ENCODE assay signal across 5 worm cellular contexts in the genomic region with DNA sequence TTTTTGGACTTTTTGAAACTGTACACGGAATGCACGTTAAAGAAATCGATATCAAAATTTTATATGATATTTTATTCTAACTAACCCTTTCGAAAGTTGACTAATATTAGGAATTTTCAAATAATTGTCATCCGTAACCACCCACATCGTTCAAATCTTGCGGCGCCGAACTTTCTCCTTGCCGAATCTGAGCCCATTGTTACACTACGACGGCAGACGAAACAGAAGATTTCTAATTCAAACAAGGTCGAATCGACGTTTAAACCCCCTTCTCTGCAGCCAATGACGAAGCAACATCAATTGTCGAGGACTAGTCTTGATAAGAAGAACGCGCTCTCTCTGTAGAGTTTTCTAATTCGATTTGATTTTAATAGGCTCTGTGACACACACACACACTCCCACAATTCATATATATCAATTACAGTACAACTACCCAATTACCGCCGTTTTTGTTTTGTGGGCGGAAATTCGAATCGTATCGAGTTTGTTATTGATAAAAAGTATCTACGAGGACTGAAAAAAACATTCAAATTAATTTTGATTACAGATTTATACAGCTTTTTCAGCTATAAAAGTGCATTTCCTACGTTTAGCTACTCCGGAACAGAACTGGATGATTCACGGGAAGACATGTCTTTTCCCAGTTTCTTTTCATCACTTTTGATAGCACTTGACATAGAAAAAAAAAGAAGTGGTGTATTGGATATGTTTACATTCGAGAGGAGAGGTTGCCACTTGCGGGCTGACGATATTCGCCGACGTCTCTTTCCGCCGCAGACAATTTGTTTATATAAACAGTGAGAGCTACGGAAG.
TF ChIP-seq lines count a peak whose summit lies in the region.

No protein-coding gene starts in this region.

TF ChIP-seq in whole organism, L1 larva, 84 proteins besides CTCF, POLR2A, EP300 and RAD21 (continued from another document):
- TF ChIP-seq mep-1 (tag; optimal IDR thresholded peaks at IDR 0.05; lab: Kevin White, UChicago) (peak; percentile 26), nhr-85 (tag; lab: Kevin White, UChicago) (peak; percentile 66), unc-98 (GFP tag; IDR thresholded peaks at IDR 0.05; lab: Robert Waterston, UW) (no peak), ceh-82 (tag; optimal IDR thresholded peaks at IDR 0.05; lab: Kevin White, UChicago) (no peak), nhr-12 (tag; optimal IDR thresholded peaks at IDR 0.05; lab: Kevin White, UChicago) (no peak), nhr-77 (tag; optimal IDR thresholded peaks at IDR 0.05; lab: Kevin White, UChicago) (no peak), lin-15B (tag; optimal IDR thresholded peaks at IDR 0.05; lab: Kevin White, UChicago) (no peak), nhr-11 (tag; optimal IDR thresholded peaks at IDR 0.05; lab: Kevin White, UChicago) (no peak), ceh-8 (GFP tag; optimal IDR thresholded peaks at IDR 0.05; lab: Kevin White, UChicago) (no peak), hpl-2 (GFP tag; optimal IDR thresholded peaks at IDR 0.05; lab: Kevin White, UChicago) (no peak), tlp-1 (tag; optimal IDR thresholded peaks at IDR 0.05; lab: Kevin White, UChicago) (no peak), ztf-4 (tag; optimal IDR thresholded peaks at IDR 0.05; lab: Kevin White, UChicago) (no peak), rnt-1 (tag; optimal IDR thresholded peaks at IDR 0.05; lab: Kevin White, UChicago) (peak; percentile 21), efl-1 (optimal IDR thresholded peaks at IDR 0.05; lab: Kevin White, UChicago) (no peak), efl-1 (GFP tag; optimal IDR thresholded peaks at IDR 0.05 in 1 of 2; lab: Kevin White, UChicago) (peak in 1 of 2 experiments; percentile 64), blmp-1 (tag; optimal IDR thresholded peaks at IDR 0.05; lab: Kevin White, UChicago) (peak; percentile 42)

TF ChIP-seq in whole organism, L2 larva, 48 proteins besides CTCF, POLR2A, EP300 and RAD21 (continued from another document):
- TF ChIP-seq ztf-1 (GFP tag; conservative IDR thresholded peaks at IDR 0.05; lab: Robert Waterston, UW) (no peak), zag-1 (tag; optimal IDR thresholded peaks at IDR 0.05; lab: Kevin White, UChicago) (no peak), nhr-25 (tag; optimal IDR thresholded peaks at IDR 0.05; lab: Kevin White, UChicago) (no peak), elt-3 (tag; optimal IDR thresholded peaks at IDR 0.05; lab: Kevin White, UChicago) (no peak), unc-39 (tag; optimal IDR thresholded peaks at IDR 0.05; lab: Kevin White, UChicago) (no peak), skn-1 (tag; optimal IDR thresholded peaks at IDR 0.05; lab: Kevin White, UChicago) (peak; percentile 51), R02D3.7 (tag; optimal IDR thresholded peaks at IDR 0.05; lab: Kevin White, UChicago) (no peak), nhr-21 (tag; optimal IDR thresholded peaks at IDR 0.05; lab: Kevin White, UChicago) (no peak), alr-1 (tag; optimal IDR thresholded peaks at IDR 0.05; lab: Kevin White, UChicago) (no peak), lin-39 (tag; optimal IDR thresholded peaks at IDR 0.05; lab: Kevin White, UChicago) (no peak), unc-62 (GFP tag; optimal IDR thresholded peaks at IDR 0.05; lab: Kevin White, UChicago) (no peak), ztf-4 (tag; optimal IDR thresholded peaks at IDR 0.05; lab: Kevin White, UChicago) (no peak), dmd-4 (tag; optimal IDR thresholded peaks at IDR 0.05; lab: Kevin White, UChicago) (no peak), unc-55 (GFP tag; optimal IDR thresholded peaks at IDR 0.05; lab: Kevin White, UChicago) (no peak), nhr-6 (tag; optimal IDR thresholded peaks at IDR 0.05; lab: Kevin White, UChicago) (peak; percentile 23), mbf-1 (tag; optimal IDR thresholded peaks at IDR 0.05; lab: Kevin White, UChicago) (no peak), lin-11 (tag; optimal IDR thresholded peaks at IDR 0.05; lab: Kevin White, UChicago) (no peak), elt-1 (tag; optimal IDR thresholded peaks at IDR 0.05; lab: Kevin White, UChicago) (no peak), sem-4 (tag; optimal IDR thresholded peaks at IDR 0.05; lab: Kevin White, UChicago) (no peak), F13H6.1 (tag; optimal IDR thresholded peaks at IDR 0.05; lab: Kevin White, UChicago) (peak; percentile 45), Y55F3AM.14 (GFP tag; optimal IDR thresholded peaks at IDR 0.05; lab: Kevin White, UChicago) (no peak), ceh-82 (tag; optimal IDR thresholded peaks at IDR 0.05; lab: Kevin White, UChicago) (no peak), ztf-11 (tag; optimal IDR thresholded peaks at IDR 0.05; lab: Kevin White, UChicago) (no peak), peb-1 (tag; optimal IDR thresholded peaks at IDR 0.05; lab: Kevin White, UChicago) (peak; percentile 56), lin-13 (GFP tag; optimal IDR thresholded peaks at IDR 0.05; lab: Kevin White, UChicago) (no peak), fos-1 (tag; optimal IDR thresholded peaks at IDR 0.05; lab: Kevin White, UChicago) (peak; percentile 49)

TF ChIP-seq in whole organism, L3 larva, 47 proteins besides CTCF, POLR2A, EP300 and RAD21 (continued from another document):
- peak; percentile 72 for TF ChIP-seq pqm-1 (tag; optimal IDR thresholded peaks at IDR 0.05; lab: Kevin White, UChicago)
- no peak for TF ChIP-seq lsy-12 (tag; optimal IDR thresholded peaks at IDR 0.05; lab: Kevin White, UChicago)
- TF ChIP-seq ama-1 (optimal IDR thresholded peaks at IDR 0.05; lab: Kevin White, UChicago) = peak; percentile 19
TF ChIP-seq in whole organism, L3 larva: peak in this region for 8.

TF ChIP-seq in whole organism, L4 larva, 104 proteins besides CTCF, POLR2A, EP300 and RAD21 (continued from another document):
- no peak; the same call in 1 of the 2 replicates for TF ChIP-seq T26A8.4 (GFP tag; IDR thresholded peaks at IDR 0.05; lab: Robert Waterston, UW)
- peak; percentile 16 for TF ChIP-seq hlh-11 (tag; optimal IDR thresholded peaks at IDR 0.05; lab: Kevin White, UChicago)
- no peak for TF ChIP-seq nhr-76 (tag; optimal IDR thresholded peaks at IDR 0.05; lab: Kevin White, UChicago)
- no peak for TF ChIP-seq ZK546.5 (tag; optimal IDR thresholded peaks at IDR 0.05; lab: Kevin White, UChicago)
- no peak for TF ChIP-seq lin-13 (GFP tag; optimal IDR thresholded peaks at IDR 0.05; lab: Kevin White, UChicago)
- TF ChIP-seq pha-4 (GFP tag; IDR thresholded peaks at IDR 0.05; lab: Robert Waterston, UW) = no peak
- peak; percentile 51 for TF ChIP-seq pha-4 (tag; optimal IDR thresholded peaks at IDR 0.05; lab: Kevin White, UChicago)
- no peak for TF ChIP-seq zfp-3 (GFP tag; conservative IDR thresholded peaks at IDR 0.05; lab: Robert Waterston, UW)
- TF ChIP-seq hif-1 (tag; optimal IDR thresholded peaks at IDR 0.05; lab: Kevin White, UChicago) = no peak
- TF ChIP-seq lin-38 (GFP tag; IDR thresholded peaks at IDR 0.05; lab: Robert Waterston, UW) = no peak
- no peak for TF ChIP-seq arid-1 (GFP tag; conservative IDR thresholded peaks at IDR 0.05; lab: Robert Waterston, UW)
- TF ChIP-seq madf-9 (GFP tag; conservative IDR thresholded peaks at IDR 0.05; lab: Robert Waterston, UW) = no peak
- TF ChIP-seq gei-8 (GFP tag; optimal IDR thresholded peaks at IDR 0.05; lab: Kevin White, UChicago) = no peak
- no peak for TF ChIP-seq snpc-4 (tag; optimal IDR thresholded peaks at IDR 0.05; lab: Kevin White, UChicago)
- TF ChIP-seq D1046.2 (GFP tag; IDR thresholded peaks at IDR 0.05; lab: Robert Waterston, UW) = no peak
- TF ChIP-seq aha-1 (tag; lab: Kevin White, UChicago) = peak; percentile 76
- TF ChIP-seq nhr-25 (tag; optimal IDR thresholded peaks at IDR 0.05; lab: Kevin White, UChicago; ENCODE audit: borderline replicate concordance, insufficient read depth) = peak; percentile 24
- no peak for TF ChIP-seq unc-39 (tag; optimal IDR thresholded peaks at IDR 0.05; lab: Kevin White, UChicago)
- TF ChIP-seq lin-15B (tag; optimal IDR thresholded peaks at IDR 0.05; lab: Kevin White, UChicago) = no peak
- no peak for TF ChIP-seq R02D3.7 (tag; optimal IDR thresholded peaks at IDR 0.05; lab: Kevin White, UChicago)
- TF ChIP-seq F44E2.7 (GFP tag; IDR thresholded peaks at IDR 0.05; lab: Robert Waterston, UW) = no peak
- TF ChIP-seq unc-62 (GFP tag; optimal IDR thresholded peaks at IDR 0.05 in 1 of 2; lab: Kevin White, UChicago) = peak; percentile 38 to 97
- no peak for TF ChIP-seq unc-62 (tag; optimal IDR thresholded peaks at IDR 0.05; lab: Kevin White, UChicago)
- TF ChIP-seq F26F4.8 (GFP tag; conservative IDR thresholded peaks at IDR 0.05; lab: Robert Waterston, UW) = no peak
- peak; percentile 66 for TF ChIP-seq nhr-28 (tag; optimal IDR thresholded peaks at IDR 0.05; lab: Kevin White, UChicago)
- TF ChIP-seq lsy-2 (tag; optimal IDR thresholded peaks at IDR 0.05; lab: Kevin White, UChicago) = peak in 1 of 2 experiments; percentile 52
- TF ChIP-seq lin-1 (GFP tag; IDR thresholded peaks at IDR 0.05; lab: Robert Waterston, UW) = peak; percentile 13; the same call in 1 of the 2 replicates
- no peak for TF ChIP-seq nhr-10 (tag; optimal IDR thresholded peaks at IDR 0.05; lab: Kevin White, UChicago)
- TF ChIP-seq ama-1 (optimal IDR thresholded peaks at IDR 0.05; lab: Kevin White, UChicago) = peak; percentile 76
- TF ChIP-seq ceh-20 (GFP tag; IDR thresholded peaks at IDR 0.05; lab: Robert Waterston, UW) = no peak
- peak; percentile 51 for TF ChIP-seq mes-2 (tag; optimal IDR thresholded peaks at IDR 0.05; lab: Kevin White, UChicago; ENCODE audit: poor library complexity, severe bottlenecking)
- TF ChIP-seq lim-7 (GFP tag; IDR thresholded peaks at IDR 0.05; lab: Robert Waterston, UW) = no peak
- no peak for TF ChIP-seq daf-16 (GFP tag; optimal IDR thresholded peaks at IDR 0.05; lab: Kevin White, UChicago)
- peak; percentile 46 for TF ChIP-seq daf-16 (tag; optimal IDR thresholded peaks at IDR 0.05; lab: Kevin White, UChicago)
- no peak for TF ChIP-seq ceh-44 (GFP tag; IDR thresholded peaks at IDR 0.05; lab: Robert Waterston, UW)
- TF ChIP-seq egl-43 (GFP tag; IDR thresholded peaks at IDR 0.05; lab: Robert Waterston, UW) = no peak
- no peak for TF ChIP-seq hlh-30 (tag; optimal IDR thresholded peaks at IDR 0.05; lab: Kevin White, UChicago; ENCODE audit: insufficient read depth)

TF ChIP-seq in whole organism, late embryonic, 69 proteins besides CTCF, POLR2A, EP300 and RAD21 (continued from another document):
- no peak for TF ChIP-seq ama-1 (optimal IDR thresholded peaks at IDR 0.05; lab: Kevin White, UChicago)
- TF ChIP-seq ceh-34 (tag; optimal IDR thresholded peaks at IDR 0.05; lab: Kevin White, UChicago) = peak; percentile 47
- no peak for TF ChIP-seq fax-1 (tag; optimal IDR thresholded peaks at IDR 0.05; lab: Kevin White, UChicago)
- TF ChIP-seq fkh-6 (tag; optimal IDR thresholded peaks at IDR 0.05; lab: Kevin White, UChicago) = no peak
